Worm (Caenorhabditis elegans): ENCODE data around the gene Y47D3B.3.

DNA sequence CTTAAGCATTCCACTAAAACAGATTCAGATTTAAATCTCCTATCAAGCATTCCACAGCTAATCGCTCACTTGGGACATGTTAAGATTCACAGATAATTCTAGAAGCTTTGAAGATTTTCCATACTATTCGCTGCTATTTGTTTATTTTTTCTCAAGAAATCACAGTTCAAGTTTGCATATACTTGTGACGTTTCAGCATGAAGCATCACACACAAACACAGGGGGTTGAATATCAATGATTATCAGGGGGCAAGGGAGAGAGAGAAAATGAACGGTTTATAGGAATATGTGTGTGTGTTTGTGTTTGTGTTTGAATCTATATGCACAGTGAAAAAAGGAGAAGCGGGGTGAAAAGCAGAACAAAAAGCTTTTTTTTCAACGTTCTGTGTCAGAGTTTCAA is 5.1 kb downstream of the Y47D3B.3 start, which contains the start of gene Y47D3B.12:
- TF ChIP-seq cog-1 (tag; optimal IDR thresholded peaks at IDR 0.05) (no peak), flt-1 (GFP tag; IDR thresholded peaks at IDR 0.05) (no peak), klf-2 (GFP tag; conservative IDR thresholded peaks at IDR 0.05) (no peak), ztf-29 (GFP tag; IDR thresholded peaks at IDR 0.05) (no peak), ztf-23 (GFP tag; IDR thresholded peaks at IDR 0.05) (no peak)
